Fruit fly (Drosophila melanogaster): Measurements from ENCODE around the gene jigr1.

DNA sequence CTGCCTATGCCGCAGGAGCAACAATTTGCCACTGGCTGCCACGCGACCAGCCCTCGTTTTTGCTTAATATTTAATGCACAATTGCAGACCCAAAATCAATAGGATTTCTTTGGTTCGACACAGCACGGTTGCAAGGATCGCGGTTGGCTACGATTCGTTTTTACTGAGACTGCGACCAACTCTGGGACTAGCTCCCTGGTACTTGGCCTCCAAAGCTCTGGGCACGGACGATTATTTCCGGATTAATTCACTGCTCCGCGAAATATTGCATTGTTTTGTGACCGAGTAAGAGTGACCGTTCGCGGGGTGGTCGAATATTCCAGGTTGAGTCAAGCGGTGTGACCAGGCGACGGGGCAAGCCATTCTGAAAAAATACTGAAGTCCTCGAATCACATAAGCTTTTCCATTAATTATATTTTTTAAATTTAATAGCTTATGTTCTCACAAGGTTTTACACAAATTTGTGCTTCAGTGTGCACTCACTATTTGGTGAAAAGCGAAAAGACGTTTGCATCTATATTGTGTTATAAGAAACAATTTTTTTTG is 23.4 kb downstream of the jigr1 start, which contains the start of gene Tnks:
- TF ChIP-seq Blimp-1 (GFP tag; optimal IDR thresholded peaks at IDR 0.05): no peak
- no peak for TF ChIP-seq eg (GFP tag; IDR thresholded peaks at IDR 0.05)
- TF ChIP-seq svp (GFP tag): peak; percentile 75
- no peak for TF ChIP-seq CG11294 (GFP tag; IDR thresholded peaks at IDR 0.05)
- TF ChIP-seq Eip78C (GFP tag): peak; percentile 76
- peak; percentile 33 for TF ChIP-seq CG10631 (GFP tag; optimal IDR thresholded peaks at IDR 0.05)
- peak; percentile 66 for TF ChIP-seq CG6854 (GFP tag; optimal IDR thresholded peaks at IDR 0.05)
- TF ChIP-seq vri (GFP tag; optimal IDR thresholded peaks at IDR 0.05): no peak
- no peak for TF ChIP-seq Met (GFP tag; optimal IDR thresholded peaks at IDR 0.05)
- no peak for TF ChIP-seq CG32006 (GFP tag; optimal IDR thresholded peaks at IDR 0.05)
- no peak for TF ChIP-seq CG31627 (GFP tag; optimal IDR thresholded peaks at IDR 0.05)
- no peak for TF ChIP-seq ss (GFP tag; optimal IDR thresholded peaks at IDR 0.05)
- TF ChIP-seq Hr4 (GFP tag; optimal IDR thresholded peaks at IDR 0.05): no peak
- TF ChIP-seq Sox102F (GFP tag; optimal IDR thresholded peaks at IDR 0.05): peak; percentile 8
